Worm (Caenorhabditis elegans) whole organism, L2 larva: Measurements from ENCODE around the gene ztf-18.
"Not testable (repeated sequence)": the region's sequence is repeated elsewhere in the genome, so short reads cannot be mapped to it uniquely, and the experiment has no call there.

ENCODE experiments used
- C34F6.9 ChIP-seq: fragments of 150-350 bp; optimal IDR thresholded peaks from 2 replicates; lab custom pipeline; 2014; ENCODE audit warnings: missing biosample characterization, missing genetic modification characterization
- F13H6.1 ChIP-seq: sonication (generic microtip); optimal IDR thresholded peaks from 2 replicates; lab custom pipeline; 2016; ENCODE audit warnings: missing genetic modification characterization, missing compliant biosample characterization
- R02D3.7 ChIP-seq: fragments of 150-350 bp; optimal IDR thresholded peaks from 2 replicates; lab custom pipeline; 2014; ENCODE audit warnings: missing biosample characterization, missing genetic modification characterization
- ama-1 ChIP-seq: fragments of 150-350 bp; optimal IDR thresholded peaks from 2 replicates; lab custom pipeline; 2018; ENCODE audit warnings: inconsistent platforms
- ceh-82 ChIP-seq: fragments of 150-350 bp; optimal IDR thresholded peaks from 2 replicates; lab custom pipeline; 2014; ENCODE audit warnings: missing biosample characterization, missing genetic modification characterization
- fos-1 ChIP-seq: fragments of 150-350 bp; optimal IDR thresholded peaks from 2 replicates; lab custom pipeline; 2014; ENCODE audit warnings: missing biosample characterization, missing genetic modification characterization
- lin-13 ChIP-seq: fragments of 150-350 bp; optimal IDR thresholded peaks from 2 replicates; lab custom pipeline; 2014; ENCODE audit warnings: missing biosample characterization, missing genetic modification reagents, missing genetic modification characterization
- lin-39 ChIP-seq: fragments of 150-350 bp; optimal IDR thresholded peaks from 2 replicates; lab custom pipeline; 2014; ENCODE audit warnings: missing biosample characterization, missing genetic modification reagents, missing genetic modification characterization
- lsy-2 ChIP-seq, 2 experiments: fragments of 150-350 bp in 1 of 2; sonication (generic microtip) in 1 of 2; optimal IDR thresholded peaks; 2 replicates each; lab custom pipeline; 2014 to 2017; ENCODE audit warnings: missing biosample characterization in 2 of 2, missing genetic modification characterization in 2 of 2
- mdl-1 ChIP-seq, 2 experiments: fragments of 150-350 bp in 1 of 2; sonication (generic microtip) in 1 of 2; optimal IDR thresholded peaks; 2 replicates each; lab custom pipeline; 2017; ENCODE audit warnings: missing biosample characterization in 2 of 2, missing genetic modification characterization in 2 of 2
- nhr-11 ChIP-seq: fragments of 150-350 bp; optimal IDR thresholded peaks from 2 replicates; lab custom pipeline; 2014; ENCODE audit warnings: missing biosample characterization, missing genetic modification characterization
- zag-1 ChIP-seq: fragments of 150-350 bp; optimal IDR thresholded peaks from 2 replicates; lab custom pipeline; 2014; ENCODE audit warnings: missing biosample characterization, missing genetic modification characterization
- ztf-11 ChIP-seq: sonication (generic microtip); optimal IDR thresholded peaks from 2 replicates; lab custom pipeline; 2017; ENCODE audit warnings: missing biosample characterization, missing genetic modification characterization
- ztf-4 ChIP-seq: fragments of 150-350 bp; optimal IDR thresholded peaks from 2 replicates; lab custom pipeline; 2014; ENCODE audit warnings: missing biosample characterization, missing genetic modification characterization

ce11 chrIII:931405-931804, 35.9 kb upstream of the ztf-18 start:
- TF ChIP-seq nhr-11 (tag; lab: Kevin White, UChicago); F13H6.1; ceh-82 (tag; lab: Kevin White, UChicago); lin-13 (GFP tag; lab: Kevin White, UChicago); ztf-4; zag-1; lin-39 (tag; lab: Kevin White, UChicago); mdl-1 (tag; optimal IDR thresholded peaks at IDR 0.05; lab: Kevin White, UChicago); R02D3.7 (tag; lab: Kevin White, UChicago); ama-1; lsy-2 (tag; optimal IDR thresholded peaks at IDR 0.05; lab: Kevin White, UChicago); fos-1 (tag; lab: Kevin White, UChicago); C34F6.9 (tag; lab: Kevin White, UChicago); ztf-11 (tag; lab: Kevin White, UChicago): not testable (repeated sequence)
